Fruit fly (Drosophila melanogaster) whole organism, adult: ENCODE results near the gene CG32119.

Source experiments
- CG11617 ChIP-seq: fragments of 200-800 bp; sonication (Bioruptor generic); optimal IDR thresholded peaks from 2 replicates; lab custom pipeline; 2017; ENCODE audit warnings: mild to moderate bottlenecking, missing biosample characterization, missing genetic modification reagents, missing genetic modification characterization
- CG12768 ChIP-seq: fragments of 200-800 bp; sonication (Bioruptor generic); optimal IDR thresholded peaks from 2 replicates; lab custom pipeline; 2017; ENCODE audit warnings: missing biosample characterization, missing genetic modification characterization, mild to moderate bottlenecking, moderate library complexity, missing genetic modification reagents
- CG14711 ChIP-seq: fragments of 200-800 bp; sonication (Bioruptor generic); optimal IDR thresholded peaks from 2 replicates; lab custom pipeline; 2018; ENCODE audit warnings: missing biosample characterization, mild to moderate bottlenecking, missing genetic modification characterization, moderate library complexity
- CG1620 ChIP-seq: fragments of 200-800 bp; sonication (Bioruptor generic); optimal IDR thresholded peaks from 2 replicates; lab custom pipeline; 2016; ENCODE audit warnings: missing biosample characterization, missing genetic modification characterization
- CG33017 ChIP-seq: fragments of 200-800 bp; sonication (Bioruptor generic); optimal IDR thresholded peaks from 2 replicates; lab custom pipeline; 2018; ENCODE audit warnings: missing biosample characterization, mild to moderate bottlenecking, missing genetic modification characterization, moderate library complexity
- CG5204 ChIP-seq: fragments of 200-800 bp; sonication (Bioruptor generic); optimal IDR thresholded peaks from 2 replicates; lab custom pipeline; 2016; ENCODE audit warnings: missing biosample characterization, missing genetic modification characterization
- CG7045 ChIP-seq: fragments of 200-800 bp; sonication (Bioruptor generic); optimal IDR thresholded peaks from 2 replicates; lab custom pipeline; 2017; ENCODE audit warnings: missing biosample characterization, mild to moderate bottlenecking, missing genetic modification characterization
- CG7101 ChIP-seq: fragments of 200-800 bp; sonication (Bioruptor generic); optimal IDR thresholded peaks from 2 replicates; lab custom pipeline; 2018; ENCODE audit warnings: missing biosample characterization, mild to moderate bottlenecking, missing genetic modification characterization, moderate library complexity
- Clk ChIP-seq: fragments of 200-800 bp; sonication (Bioruptor generic); optimal IDR thresholded peaks from 2 replicates; lab custom pipeline; 2017; ENCODE audit warnings: missing biosample characterization, missing genetic modification characterization
- Crg-1 ChIP-seq: fragments of 200-800 bp; sonication (Bioruptor generic); optimal IDR thresholded peaks from 2 replicates; lab custom pipeline; 2016; ENCODE audit warnings: missing biosample characterization, missing genetic modification characterization
- Hr96 ChIP-seq: fragments of 200-800 bp; sonication (Bioruptor generic); optimal IDR thresholded peaks from 2 replicates; lab custom pipeline; 2016; ENCODE audit warnings: missing biosample characterization, missing genetic modification characterization
- Mnt ChIP-seq: fragments of 200-800 bp; sonication (Bioruptor generic); optimal IDR thresholded peaks from 2 replicates; lab custom pipeline; 2016; ENCODE audit warnings: missing biosample characterization, mild to moderate bottlenecking, missing genetic modification characterization
- bab1 ChIP-seq: fragments of 200-800 bp; sonication (Bioruptor generic); optimal IDR thresholded peaks from 3 replicates; lab custom pipeline; 2019; ENCODE audit warnings: missing biosample characterization, mild to moderate bottlenecking, missing genetic modification characterization, moderate library complexity
- cic ChIP-seq: fragments of 200-800 bp; sonication (Bioruptor generic); optimal IDR thresholded peaks from 2 replicates; lab custom pipeline; 2017; ENCODE audit warnings: missing biosample characterization, mild to moderate bottlenecking, missing genetic modification characterization, moderate library complexity
- cnc ChIP-seq, 2 experiments: fragments of >200 bp; optimal IDR thresholded peaks; 2 replicates each; lab custom pipeline; 2017
- kay ChIP-seq: fragments of 200-800 bp; sonication (Bioruptor generic); peaks from one replicate; lab custom pipeline; 2016; ENCODE audit warnings: missing biosample characterization, missing genetic modification characterization, borderline replicate concordance
- ovo ChIP-seq: fragments of 200-800 bp; sonication (Bioruptor generic); optimal IDR thresholded peaks from 2 replicates; lab custom pipeline; 2016; ENCODE audit warnings: missing biosample characterization, missing genetic modification characterization
- pad ChIP-seq: fragments of 200-800 bp; sonication (Bioruptor generic); optimal IDR thresholded peaks from 3 replicates; lab custom pipeline; 2017; ENCODE audit warnings: missing biosample characterization, missing genetic modification characterization, mild to moderate bottlenecking, moderate library complexity, missing genetic modification reagents
- tj ChIP-seq: fragments of 200-800 bp; sonication (Bioruptor generic); optimal IDR thresholded peaks from 3 replicates; lab custom pipeline; 2017; ENCODE audit warnings: missing biosample characterization, mild to moderate bottlenecking, missing genetic modification characterization, moderate library complexity
- toe ChIP-seq: fragments of 200-800 bp; sonication (Bioruptor generic); optimal IDR thresholded peaks from 2 replicates; lab custom pipeline; 2016; ENCODE audit warnings: missing biosample characterization, missing genetic modification characterization

Gene CG32119

dm6 chr3L:13228502-13228941 lies 20.0 kb downstream of the CG32119 start, which contains the start of gene caps:
caps (plus strand) TSS chr3L:13228692.
- TF ChIP-seq pad (peak; percentile 21), CG33017 (tag; lab: Kevin White, UChicago) (peak; percentile 73), CG11617 (GFP tag; lab: Kevin White, UChicago) (peak; percentile 20), Crg-1 (GFP tag; lab: Kevin White, UChicago) (peak; percentile 31), toe (GFP tag; lab: Kevin White, UChicago) (peak; percentile 7), tj (peak; percentile 95), cnc (optimal IDR thresholded peaks at IDR 0.05; lab: Kevin White, UChicago) (no peak), CG5204 (no peak), ovo (GFP tag; lab: Kevin White, UChicago) (peak; percentile 95), CG7101 (tag; lab: Kevin White, UChicago) (peak; percentile 66), CG14711 (tag; lab: Kevin White, UChicago) (peak; percentile 22), CG1620 (no peak), CG12768 (peak; percentile 70), Hr96 (GFP tag; lab: Kevin White, UChicago) (peak; percentile 63), CG7045 (peak; percentile 32), Clk (GFP tag; lab: Kevin White, UChicago) (no peak), cic (GFP tag; lab: Kevin White, UChicago) (peak; percentile 84), bab1 (GFP tag; lab: Kevin White, UChicago) (peak; percentile 53), Mnt (GFP tag; lab: Kevin White, UChicago) (peak; percentile 93), kay (GFP tag; lab: Kevin White, UChicago) (no peak)

dm6 chr3L:13227594-13228501 lies 20.7 kb downstream of the CG32119 start:
- no peak for TF ChIP-seq Mnt (GFP tag; lab: Kevin White, UChicago)
- TF ChIP-seq CG12768: peak; percentile 58
- TF ChIP-seq CG7045: peak; percentile 32
- no peak for TF ChIP-seq CG7101 (tag; lab: Kevin White, UChicago)
- no peak for TF ChIP-seq toe (GFP tag; lab: Kevin White, UChicago)
- no peak for TF ChIP-seq CG1620
- TF ChIP-seq tj: peak; percentile 50
- no peak for TF ChIP-seq CG11617 (GFP tag; lab: Kevin White, UChicago)
- no peak for TF ChIP-seq CG14711 (tag; lab: Kevin White, UChicago)
- TF ChIP-seq cic (GFP tag; lab: Kevin White, UChicago): no peak
- TF ChIP-seq bab1 (GFP tag; lab: Kevin White, UChicago): no peak

- no peak for TF ChIP-seq CG5204
- no peak for TF ChIP-seq tj
- no peak for TF ChIP-seq bab1 (GFP tag; lab: Kevin White, UChicago)
- no peak for TF ChIP-seq CG33017 (tag; lab: Kevin White, UChicago)
Observed at dm6 chr3L:13226894-13227293, 21.6 kb downstream of the CG32119 start.

- TF ChIP-seq ovo (GFP tag; lab: Kevin White, UChicago): no peak
- no peak for TF ChIP-seq pad
- TF ChIP-seq Hr96 (GFP tag; lab: Kevin White, UChicago): no peak
- no peak for TF ChIP-seq CG1620
- TF ChIP-seq bab1 (GFP tag; lab: Kevin White, UChicago): no peak
- no peak for TF ChIP-seq Mnt (GFP tag; lab: Kevin White, UChicago)
- no peak for TF ChIP-seq CG7101 (tag; lab: Kevin White, UChicago)
- no peak for TF ChIP-seq kay (GFP tag; lab: Kevin White, UChicago)
- TF ChIP-seq CG5204: no peak
- TF ChIP-seq CG11617 (GFP tag; lab: Kevin White, UChicago): no peak
- no peak for TF ChIP-seq cnc (optimal IDR thresholded peaks at IDR 0.05; lab: Kevin White, UChicago)
- no peak for TF ChIP-seq tj
- TF ChIP-seq cic (GFP tag; lab: Kevin White, UChicago): no peak
Observed at dm6 chr3L:13223360-13224028, 25.0 kb downstream of the CG32119 start.

- no peak for TF ChIP-seq Clk (GFP tag; lab: Kevin White, UChicago)
- no peak for TF ChIP-seq toe (GFP tag; lab: Kevin White, UChicago)
- no peak for TF ChIP-seq pad
- TF ChIP-seq CG7101 (tag; lab: Kevin White, UChicago): no peak
- no peak for TF ChIP-seq Hr96 (GFP tag; lab: Kevin White, UChicago)
- no peak for TF ChIP-seq Crg-1 (GFP tag; lab: Kevin White, UChicago)
- TF ChIP-seq cic (GFP tag; lab: Kevin White, UChicago): no peak
- no peak for TF ChIP-seq kay (GFP tag; lab: Kevin White, UChicago)
- TF ChIP-seq bab1 (GFP tag; lab: Kevin White, UChicago): no peak
- no peak for TF ChIP-seq tj
- TF ChIP-seq CG12768: no peak
- no peak for TF ChIP-seq CG14711 (tag; lab: Kevin White, UChicago)
- TF ChIP-seq CG7045: no peak
- TF ChIP-seq CG5204: no peak
- no peak for TF ChIP-seq CG1620
- TF ChIP-seq ovo (GFP tag; lab: Kevin White, UChicago): no peak
- no peak for TF ChIP-seq Mnt (GFP tag; lab: Kevin White, UChicago)
- TF ChIP-seq CG33017 (tag; lab: Kevin White, UChicago): no peak
Observed at dm6 chr3L:13217968-13218367, 30.5 kb downstream of the CG32119 start.
